Fruit fly (Drosophila melanogaster) whole organism, embryonic: Measurements from ENCODE around the gene CG7860.

Source experiments
- ATbp ChIP-seq: fragments of 200-800 bp; sonication (Bioruptor generic); optimal IDR thresholded peaks from 2 replicates; lab custom pipeline; 2017; ENCODE audit warnings: missing biosample characterization, mild to moderate bottlenecking, missing genetic modification characterization, missing genetic modification reagents
- Awh ChIP-seq: fragments of 200-800 bp; sonication (Bioruptor generic); IDR thresholded peaks from 2 replicates; pipeline ENCODE4, ENCODE4 v1.3.6; 2022; ENCODE audit warnings: missing biosample characterization, missing genetic modification characterization
- Blimp-1 ChIP-seq: fragments of 200-800 bp; sonication (Bioruptor generic); optimal IDR thresholded peaks from 3 replicates; lab custom pipeline; 2018; ENCODE audit warnings: missing biosample characterization, missing genetic modification characterization, mild to moderate bottlenecking, moderate library complexity, missing genetic modification reagents
- CG1024 ChIP-seq: fragments of 200-800 bp; sonication (Bioruptor generic); IDR thresholded peaks from 2 replicates; pipeline ENCODE4 v1.3.6; 2022; ENCODE audit warnings: missing biosample characterization, missing genetic modification characterization
- CG10462 ChIP-seq: fragments of 200-800 bp; sonication (Bioruptor generic); optimal IDR thresholded peaks from 2 replicates; lab custom pipeline; 2016; ENCODE audit warnings: missing biosample characterization, missing genetic modification characterization
- CG11085 ChIP-seq: fragments of 200-800 bp; sonication (Bioruptor generic); IDR thresholded peaks from 2 replicates; pipeline ENCODE4 v1.3.6; 2022; ENCODE audit warnings: missing biosample characterization, missing genetic modification characterization
- CG11247 ChIP-seq: fragments of 200-800 bp; sonication (Bioruptor generic); IDR thresholded peaks from 2 replicates; pipeline ENCODE4 v1.3.6; 2022; ENCODE audit warnings: missing biosample characterization, missing genetic modification characterization
- CG11456 ChIP-seq: fragments of 200-800 bp; sonication (Bioruptor generic); IDR thresholded peaks from 3 replicates; pipeline ENCODE4 v1.3.6; 2022; ENCODE audit warnings: missing biosample characterization, missing genetic modification characterization
- CG11695 ChIP-seq: fragments of 200-800 bp; sonication (Bioruptor generic); IDR thresholded peaks from 3 replicates; pipeline ENCODE4 v1.3.6; 2022; ENCODE audit warnings: missing biosample characterization, missing genetic modification characterization
- CG11696 ChIP-seq: fragments of 200-800 bp; sonication (Bioruptor generic); IDR thresholded peaks from 2 replicates; pipeline ENCODE4 v1.3.6; 2022; ENCODE audit warnings: missing biosample characterization, missing genetic modification characterization
- CG12659 ChIP-seq: fragments of 200-800 bp; sonication (Bioruptor generic); optimal IDR thresholded peaks from 3 replicates; lab custom pipeline; 2017; ENCODE audit warnings: mild to moderate bottlenecking, missing biosample characterization, missing genetic modification reagents, missing genetic modification characterization
- CG12769 ChIP-seq: fragments of 200-800 bp; sonication (Bioruptor generic); optimal IDR thresholded peaks from 2 replicates; lab custom pipeline; 2019; ENCODE audit warnings: missing biosample characterization, mild to moderate bottlenecking, missing genetic modification characterization, moderate library complexity
- CG15073 ChIP-seq: fragments of 200-800 bp; sonication (Bioruptor generic); optimal IDR thresholded peaks from 2 replicates; lab custom pipeline; 2016; ENCODE audit warnings: missing biosample characterization, missing genetic modification characterization
- CG17829 ChIP-seq: fragments of 200-800 bp; optimal IDR thresholded peaks from 2 replicates; lab custom pipeline; 2019; ENCODE audit warnings: missing biosample characterization, mild to moderate bottlenecking, missing genetic modification characterization, moderate library complexity
- CG17912 ChIP-seq: fragments of 200-800 bp; sonication (Bioruptor generic); optimal IDR thresholded peaks from 2 replicates; lab custom pipeline; 2018; ENCODE audit warnings: missing biosample characterization, mild to moderate bottlenecking, missing genetic modification characterization
- CG2199 ChIP-seq: fragments of 200-800 bp; sonication (Bioruptor generic); IDR thresholded peaks from 3 replicates; pipeline ENCODE4 v1.3.6; 2022; ENCODE audit warnings: missing biosample characterization, missing genetic modification characterization
- CG2678 ChIP-seq: fragments of 200-800 bp; sonication (Bioruptor generic); optimal IDR thresholded peaks from 3 replicates; lab custom pipeline; 2019; ENCODE audit warnings: missing biosample characterization, mild to moderate bottlenecking, missing genetic modification characterization, moderate library complexity
- CG30020 ChIP-seq: fragments of 200-800 bp; optimal IDR thresholded peaks from 2 replicates; lab custom pipeline; 2019; ENCODE audit warnings: missing biosample characterization, mild to moderate bottlenecking, missing genetic modification characterization, moderate library complexity
- CG31224 ChIP-seq: fragments of 200-800 bp; sonication (Bioruptor generic); IDR thresholded peaks from 2 replicates; pipeline ENCODE4 v1.3.6; 2022; ENCODE audit warnings: missing biosample characterization, missing genetic modification characterization
- CG34422 ChIP-seq: fragments of 200-800 bp; sonication (Bioruptor generic); IDR thresholded peaks from 3 replicates; pipeline ENCODE4 v1.3.6; 2022; ENCODE audit warnings: missing biosample characterization, missing genetic modification characterization
- CG4730 ChIP-seq: fragments of 200-800 bp; sonication (Bioruptor generic); IDR thresholded peaks from 2 replicates; pipeline ENCODE4 v1.3.6; 2022; ENCODE audit warnings: missing biosample characterization, missing genetic modification characterization
- CG5180 ChIP-seq: fragments of 200-800 bp; sonication (Bioruptor generic); optimal IDR thresholded peaks from 3 replicates; lab custom pipeline; 2017; ENCODE audit warnings: missing biosample characterization, missing genetic modification characterization, mild to moderate bottlenecking, moderate library complexity, missing genetic modification reagents
- CG6175 ChIP-seq: fragments of 200-800 bp; sonication (Bioruptor generic); IDR thresholded peaks from 3 replicates; pipeline ENCODE4 v1.3.6; 2022; ENCODE audit warnings: missing biosample characterization, missing genetic modification characterization
- CG6683 ChIP-seq: fragments of 200-800 bp; sonication (Bioruptor generic); optimal IDR thresholded peaks from 2 replicates; lab custom pipeline; 2017; ENCODE audit warnings: missing biosample characterization, mild to moderate bottlenecking, missing genetic modification characterization, missing genetic modification reagents
- CG6765 ChIP-seq: fragments of 200-800 bp; sonication (Bioruptor generic); optimal IDR thresholded peaks from 3 replicates; lab custom pipeline; 2017; ENCODE audit warnings: missing biosample characterization, mild to moderate bottlenecking, missing genetic modification characterization
- CG6791 ChIP-seq: fragments of 200-800 bp; sonication (Bioruptor generic); IDR thresholded peaks from 3 replicates; pipeline ENCODE4 v1.3.6; 2022; ENCODE audit warnings: missing biosample characterization, missing genetic modification characterization; ENCODE audit not compliant: partially characterized antibody
- CG8359 ChIP-seq: fragments of 200-800 bp; sonication (Bioruptor generic); optimal IDR thresholded peaks from 2 replicates; lab custom pipeline; 2017; ENCODE audit warnings: missing biosample characterization, mild to moderate bottlenecking, missing genetic modification characterization, borderline replicate concordance
- CG9817 ChIP-seq: fragments of 200-800 bp; sonication (Bioruptor generic); optimal IDR thresholded peaks from 2 replicates; lab custom pipeline; 2018; ENCODE audit warnings: missing biosample characterization, mild to moderate bottlenecking, missing genetic modification characterization, moderate library complexity
- Dip2 ChIP-seq: fragments of 200-800 bp; sonication (Bioruptor generic); IDR thresholded peaks from 2 replicates; pipeline ENCODE4 v1.3.6; 2022; ENCODE audit warnings: missing biosample characterization, missing genetic modification characterization
- Drgx ChIP-seq: fragments of 200-800 bp; sonication (Bioruptor generic); IDR thresholded peaks from 2 replicates; pipeline ENCODE4 v1.3.6; 2022; ENCODE audit warnings: missing biosample characterization, missing genetic modification characterization
- Lhr ChIP-seq: fragments of 200-800 bp; sonication (Bioruptor generic); optimal IDR thresholded peaks from 3 replicates; lab custom pipeline; 2017; ENCODE audit warnings: mild to moderate bottlenecking, missing biosample characterization, missing genetic modification reagents, missing genetic modification characterization
- Rfx ChIP-seq: fragments of 200-800 bp; sonication (Bioruptor generic); IDR thresholded peaks from 2 replicates; pipeline ENCODE4 v1.3.6; 2022; ENCODE audit warnings: missing biosample characterization, missing genetic modification characterization
- az2 ChIP-seq: fragments of 200-800 bp; sonication (Bioruptor generic); optimal IDR thresholded peaks from 3 replicates; lab custom pipeline; 2016; ENCODE audit warnings: missing biosample characterization, missing genetic modification characterization
- bab2 ChIP-seq: fragments of 200-800 bp; sonication (Bioruptor generic); optimal IDR thresholded peaks from 2 replicates; lab custom pipeline; 2016; ENCODE audit warnings: missing biosample characterization, missing genetic modification characterization
- chif ChIP-seq, 2 experiments: fragments of 200-800 bp; sonication (Bioruptor generic); optimal IDR thresholded peaks; 3 replicates each; lab custom pipeline; 2016; ENCODE audit warnings: missing biosample characterization in 2 of 2, missing genetic modification characterization in 2 of 2
- dmrt99B ChIP-seq: fragments of 200-800 bp; sonication (Bioruptor generic); optimal IDR thresholded peaks from 2 replicates; lab custom pipeline; 2018; ENCODE audit warnings: missing biosample characterization, mild to moderate bottlenecking, missing genetic modification characterization, moderate library complexity
- eve ChIP-seq, 2 experiments: fragments of >200 bp; optimal IDR thresholded peaks; 2 replicates each; lab custom pipeline; 2017; ENCODE audit warnings: missing biosample characterization in 2 of 2, missing genetic modification characterization in 2 of 2
- gem ChIP-seq: fragments of 200-800 bp; sonication (Bioruptor generic); optimal IDR thresholded peaks from 2 replicates; lab custom pipeline; 2019; ENCODE audit warnings: missing biosample characterization, mild to moderate bottlenecking, missing genetic modification characterization, moderate library complexity
- h ChIP-seq: fragments of >200 bp; optimal IDR thresholded peaks from 2 replicates; lab custom pipeline; 2017
- hth ChIP-seq: fragments of >200 bp; optimal IDR thresholded peaks from 2 replicates; lab custom pipeline; 2017; ENCODE audit warnings: inconsistent platforms
- kni ChIP-seq: fragments of 200-800 bp; sonication (Bioruptor generic); optimal IDR thresholded peaks from 3 replicates; lab custom pipeline; 2017; ENCODE audit warnings: mild to moderate bottlenecking, missing biosample characterization, missing genetic modification reagents, missing genetic modification characterization
- knrl ChIP-seq: fragments of 200-800 bp; sonication (Bioruptor generic); IDR thresholded peaks from 3 replicates; pipeline ENCODE4 v1.3.6; 2022; ENCODE audit warnings: missing biosample characterization, missing genetic modification characterization; ENCODE audit not compliant: partially characterized antibody
- maf-S ChIP-seq: fragments of 200-800 bp; sonication (Bioruptor generic); optimal IDR thresholded peaks from 2 replicates; lab custom pipeline; 2016; ENCODE audit warnings: missing biosample characterization, missing genetic modification characterization
- peb ChIP-seq: fragments of 200-800 bp; sonication (Bioruptor generic); IDR thresholded peaks from 2 replicates; pipeline ENCODE4 v1.3.6; 2022; ENCODE audit warnings: missing biosample characterization, missing genetic modification characterization
- ro ChIP-seq: fragments of 200-800 bp; sonication (Bioruptor generic); IDR thresholded peaks from 2 replicates; pipeline ENCODE4 v1.3.6; 2022; ENCODE audit warnings: missing biosample characterization, missing genetic modification characterization
- salm ChIP-seq: fragments of 200-800 bp; sonication (Bioruptor generic); optimal IDR thresholded peaks from 2 replicates; lab custom pipeline; 2018; ENCODE audit warnings: missing biosample characterization, mild to moderate bottlenecking, missing genetic modification characterization
- sisA ChIP-seq: fragments of 200-800 bp; sonication (Bioruptor generic); IDR thresholded peaks from 2 replicates; pipeline ENCODE4 v1.3.6; 2022; ENCODE audit warnings: missing biosample characterization, missing genetic modification characterization
- sug ChIP-seq: fragments of 200-800 bp; optimal IDR thresholded peaks from 2 replicates; lab custom pipeline; 2019; ENCODE audit warnings: missing biosample characterization, mild to moderate bottlenecking, missing genetic modification characterization, moderate library complexity
- tx ChIP-seq: fragments of 200-800 bp; sonication (Bioruptor generic); optimal IDR thresholded peaks from 2 replicates; lab custom pipeline; 2016; ENCODE audit warnings: missing biosample characterization, missing genetic modification characterization

The CG7860 gene

dm6 chrX:15618953-15619630, 50.3 kb downstream of the CG7860 start (continued):
- peak; percentile 86 for TF ChIP-seq dmrt99B (tag; lab: Kevin White, UChicago)
- TF ChIP-seq ATbp (GFP tag; lab: Kevin White, UChicago) = peak; percentile 81
- TF ChIP-seq Blimp-1 (GFP tag; lab: Kevin White, UChicago) = peak; percentile 80
- TF ChIP-seq CG6791 (GFP tag; lab: Robert Waterston, UW) = no peak
- peak; percentile 32 for TF ChIP-seq CG10462 (GFP tag; lab: Kevin White, UChicago)
- TF ChIP-seq CG11696 (GFP tag; lab: Robert Waterston, UW) = peak; percentile 16; the same call in 1 of the 2 replicates
- TF ChIP-seq az2 (GFP tag; lab: Kevin White, UChicago) = peak; percentile 88
- peak; percentile 76 for TF ChIP-seq CG4730 (GFP tag; lab: Robert Waterston, UW)
- TF ChIP-seq knrl (GFP tag; lab: Robert Waterston, UW) = no peak
- peak; percentile 86 for TF ChIP-seq gem (tag; lab: Kevin White, UChicago)
- TF ChIP-seq CG6765 (GFP tag; lab: Kevin White, UChicago) = peak; percentile 23
- peak; percentile 57; the same call in 1 of the 2 replicates for TF ChIP-seq Drgx (GFP tag; lab: Robert Waterston, UW)
- TF ChIP-seq Dip2 (GFP tag; lab: Robert Waterston, UW) = no peak
- TF ChIP-seq CG15073 = peak; percentile 41
- TF ChIP-seq CG11695 (GFP tag; lab: Robert Waterston, UW) = peak; percentile 63; the same call in 1 of the 3 replicates
- TF ChIP-seq CG6175 (GFP tag; lab: Robert Waterston, UW) = 0 out of 3 replicates have a peak, but pooled peaks have one; percentile 8
- peak; percentile 32 for TF ChIP-seq CG30020
- peak; percentile 88 for TF ChIP-seq CG9817 (tag; lab: Kevin White, UChicago)
- peak; percentile 43; the same call in 1 of the 2 replicates for TF ChIP-seq peb (GFP tag; lab: Robert Waterston, UW)
- TF ChIP-seq maf-S (GFP tag; lab: Kevin White, UChicago) = peak; percentile 73
- TF ChIP-seq hth = no peak
- TF ChIP-seq CG2678 (tag; lab: Kevin White, UChicago) = peak; percentile 81
- TF ChIP-seq CG31224 (GFP tag; lab: Robert Waterston, UW) = peak; percentile 56
- peak; percentile 39 for TF ChIP-seq Lhr
- peak; percentile 74 for TF ChIP-seq CG12659 (GFP tag; lab: Kevin White, UChicago)
- TF ChIP-seq eve (GFP tag; optimal IDR thresholded peaks at IDR 0.05; lab: Kevin White, UChicago) = peak in 1 of 2 experiments; percentile 57
- peak; percentile 63; the same call in 1 of the 2 replicates for TF ChIP-seq CG11247 (GFP tag; lab: Robert Waterston, UW)
- no peak for TF ChIP-seq h (lab: Kevin White, UChicago)
- TF ChIP-seq sug (tag; lab: Kevin White, UChicago) = peak; percentile 87
- peak; percentile 12 for TF ChIP-seq CG6683 (GFP tag; lab: Kevin White, UChicago)
- TF ChIP-seq CG5180 = peak; percentile 59
- peak; percentile 50 for TF ChIP-seq ro (GFP tag; lab: Robert Waterston, UW)
- 0 out of 2 replicates have a peak, but pooled peaks have one; percentile 44 for TF ChIP-seq CG11085
- TF ChIP-seq CG1024 (GFP tag; lab: Robert Waterston, UW) = peak; percentile 76
- peak; percentile 61 to 71 for TF ChIP-seq chif (GFP tag; optimal IDR thresholded peaks at IDR 0.05; lab: Kevin White, UChicago)
- peak; percentile 88 for TF ChIP-seq CG11456 (GFP tag; lab: Robert Waterston, UW)
- TF ChIP-seq CG17912 (GFP tag; lab: Kevin White, UChicago) = peak; percentile 5
- TF ChIP-seq bab2 = peak; percentile 73
- peak; percentile 78 for TF ChIP-seq Awh
- peak; percentile 84 for TF ChIP-seq Rfx (GFP tag; lab: Robert Waterston, UW)
- TF ChIP-seq kni (GFP tag; lab: Kevin White, UChicago) = no peak
- peak; percentile 65 for TF ChIP-seq salm
- TF ChIP-seq CG8359 (GFP tag; lab: Kevin White, UChicago) = peak; percentile 83
- TF ChIP-seq CG34422 (GFP tag; lab: Robert Waterston, UW) = peak; percentile 84
- peak; percentile 80 for TF ChIP-seq CG17829 (tag; lab: Kevin White, UChicago)
- TF ChIP-seq CG12769 (tag; lab: Kevin White, UChicago) = peak; percentile 80
- peak; percentile 49; the same call in 1 of the 3 replicates for TF ChIP-seq CG2199 (GFP tag; lab: Robert Waterston, UW)
- peak; percentile 52 for TF ChIP-seq tx (GFP tag; lab: Kevin White, UChicago)
- TF ChIP-seq sisA (GFP tag; lab: Robert Waterston, UW) = peak; percentile 87
